Worm (Caenorhabditis elegans): ENCODE results near the gene H06H21.8.

H06H21.8 gene

DNA sequence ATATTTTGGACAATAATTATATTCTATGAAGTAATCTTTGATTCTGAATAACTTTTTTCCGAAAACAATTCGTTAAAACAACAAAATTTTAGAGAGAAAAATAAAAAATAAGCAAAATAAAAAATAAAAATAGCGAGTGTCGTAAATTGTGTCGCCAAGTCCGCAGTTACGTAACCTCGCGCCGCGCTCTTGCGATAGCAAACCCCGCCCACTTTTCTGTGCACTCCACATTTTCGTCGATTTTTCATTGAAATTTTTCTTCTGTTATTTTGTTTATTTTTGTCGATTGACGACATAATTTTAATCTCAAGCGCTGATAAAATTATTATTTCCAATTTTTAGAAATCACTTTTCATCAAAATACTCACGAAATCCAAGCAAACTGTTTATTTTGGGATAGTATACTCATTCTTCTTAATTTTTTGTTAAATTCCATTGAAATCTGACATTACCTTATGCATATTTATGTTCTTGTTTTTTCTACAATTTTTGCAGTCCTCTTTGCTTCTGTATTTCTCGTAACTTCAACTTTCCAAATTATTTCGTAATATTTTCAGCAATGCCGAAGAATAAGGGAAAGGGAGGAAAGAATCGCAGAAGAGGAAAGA, 10.4 kb downstream of the H06H21.8 start, which contains the start of gene eif-1.A (continued):
- TF ChIP-seq fkh-6 (tag; optimal IDR thresholded peaks at IDR 0.05): no peak
- TF ChIP-seq sox-2 (GFP tag; IDR thresholded peaks at IDR 0.05): no peak
- peak; percentile 25 for TF ChIP-seq ceh-18 (tag; optimal IDR thresholded peaks at IDR 0.05)
- TF ChIP-seq odd-2 (tag; optimal IDR thresholded peaks at IDR 0.05): no peak
- TF ChIP-seq elt-2 (tag; optimal IDR thresholded peaks at IDR 0.05): peak; percentile 68
- no peak for TF ChIP-seq ahr-1 (tag; optimal IDR thresholded peaks at IDR 0.05)
- no peak for TF ChIP-seq ceh-2 (tag; optimal IDR thresholded peaks at IDR 0.05)
- no peak for TF ChIP-seq ttx-3 (tag; optimal IDR thresholded peaks at IDR 0.05)
- TF ChIP-seq lim-6 (tag; optimal IDR thresholded peaks at IDR 0.05): no peak
- TF ChIP-seq hlh-6 (tag; optimal IDR thresholded peaks at IDR 0.05): no peak
- peak; percentile 23 for TF ChIP-seq tbx-2 (tag; optimal IDR thresholded peaks at IDR 0.05)
- TF ChIP-seq ceh-6 (GFP tag; optimal IDR thresholded peaks at IDR 0.05): no peak
- peak; percentile 20 for TF ChIP-seq ceh-34 (tag; optimal IDR thresholded peaks at IDR 0.05)
- TF ChIP-seq pag-3 (tag; optimal IDR thresholded peaks at IDR 0.05; ENCODE audit: borderline replicate concordance): no peak
- no peak for TF ChIP-seq unc-55 (GFP tag; optimal IDR thresholded peaks at IDR 0.05)
- no peak for TF ChIP-seq ceh-30 (tag; optimal IDR thresholded peaks at IDR 0.05)
- TF ChIP-seq ama-1 (optimal IDR thresholded peaks at IDR 0.05): no peak
- TF ChIP-seq pha-2 (tag; optimal IDR thresholded peaks at IDR 0.05): no peak
- no peak for TF ChIP-seq unc-3 (GFP tag; conservative IDR thresholded peaks at IDR 0.05)
- TF ChIP-seq unc-3 (tag; optimal IDR thresholded peaks at IDR 0.05): no peak
- no peak for TF ChIP-seq ztf-16 (tag; optimal IDR thresholded peaks at IDR 0.05)
- peak; percentile 26 for TF ChIP-seq K09A11.1 (tag; optimal IDR thresholded peaks at IDR 0.05; ENCODE audit: insufficient read depth)
- TF ChIP-seq dmd-4 (tag; optimal IDR thresholded peaks at IDR 0.05; ENCODE audit: borderline replicate concordance): no peak
- no peak for TF ChIP-seq zip-5 (tag; optimal IDR thresholded peaks at IDR 0.05)
- TF ChIP-seq tbx-7 (tag; optimal IDR thresholded peaks at IDR 0.05): no peak
- TF ChIP-seq ref-2 (tag; optimal IDR thresholded peaks at IDR 0.05): no peak
- TF ChIP-seq ceh-24 (tag; optimal IDR thresholded peaks at IDR 0.05): no peak
- no peak for TF ChIP-seq hlh-30 (tag; optimal IDR thresholded peaks at IDR 0.05; ENCODE audit: insufficient read depth)
- peak; percentile 31 for TF ChIP-seq ceh-14 (tag; optimal IDR thresholded peaks at IDR 0.05)
- TF ChIP-seq lin-11 (tag; optimal IDR thresholded peaks at IDR 0.05): no peak

- TF ChIP-seq ama-1 (optimal IDR thresholded peaks at IDR 0.05) (no peak), zip-5 (tag; optimal IDR thresholded peaks at IDR 0.05) (no peak), eyg-1 (tag; optimal IDR thresholded peaks at IDR 0.05) (no peak), ceh-19 (GFP tag; optimal IDR thresholded peaks at IDR 0.05) (no peak)
These were observed 11.1 kb downstream of the H06H21.8 start, which contains the start of gene H06H21.37 for ce11 chrIV:4809813-4810212. H06H21.37 (minus strand) TSS chrIV:4809974.

ce11 chrIV:4809397-4809796, 11.5 kb downstream of the H06H21.8 start, which contains the start of gene ubxn-6:
ubxn-6 (minus strand) TSS chrIV:4809497.
- TF ChIP-seq mec-3 (tag; optimal IDR thresholded peaks at IDR 0.05; ENCODE audit: borderline replicate concordance): no peak
- TF ChIP-seq hlh-15 (tag; optimal IDR thresholded peaks at IDR 0.05): no peak
- no peak for TF ChIP-seq che-1 (tag; optimal IDR thresholded peaks at IDR 0.05)

ce11 chrIV:4807219-4807618, 13.7 kb downstream of the H06H21.8 start, which contains the start of gene H06H21.11:
H06H21.11 (minus strand) TSS chrIV:4807319.
- TF ChIP-seq ceh-18 (tag; optimal IDR thresholded peaks at IDR 0.05) (no peak), ets-4 (tag; optimal IDR thresholded peaks at IDR 0.05) (no peak), C38D4.7 (GFP tag; optimal IDR thresholded peaks at IDR 0.05) (no peak), ref-2 (tag; optimal IDR thresholded peaks at IDR 0.05) (no peak), pat-9 (tag; optimal IDR thresholded peaks at IDR 0.05) (no peak), unc-55 (GFP tag; optimal IDR thresholded peaks at IDR 0.05) (no peak), tbx-7 (tag; optimal IDR thresholded peaks at IDR 0.05) (no peak), nhr-11 (tag; optimal IDR thresholded peaks at IDR 0.05) (no peak), ttx-3 (tag; optimal IDR thresholded peaks at IDR 0.05) (no peak), sdc-2 (tag; optimal IDR thresholded peaks at IDR 0.05) (no peak), dmd-4 (tag; optimal IDR thresholded peaks at IDR 0.05; ENCODE audit: borderline replicate concordance) (no peak)

Data from whole organism, late embryonic.